ENCODE assay signal across 1 worm cellular context in genomic region chrIII:8216224-8216623, ce11.
TF ChIP-seq lines count a peak whose summit lies in the region.

unc-86 (minus strand) TSS chrIII:8216336.

TF ChIP-seq in whole organism, L1 larva, 84 proteins besides CTCF, POLR2A, EP300 and RAD21 (continued from another document):
- no peak for TF ChIP-seq tbx-2 (tag; optimal IDR thresholded peaks at IDR 0.05; lab: Kevin White, UChicago)
- TF ChIP-seq lin-35 (GFP tag; optimal IDR thresholded peaks at IDR 0.05; lab: Kevin White, UChicago), result no peak
- no peak for TF ChIP-seq ama-1 (optimal IDR thresholded peaks at IDR 0.05; lab: Kevin White, UChicago)
- no peak for TF ChIP-seq ztf-4 (tag; optimal IDR thresholded peaks at IDR 0.05; lab: Kevin White, UChicago)
- TF ChIP-seq sptf-1 (tag; optimal IDR thresholded peaks at IDR 0.05; lab: Kevin White, UChicago), result no peak
TF ChIP-seq in whole organism, L1 larva: peak in this region for 3.
